Worm (Caenorhabditis elegans) whole organism, L3 larva: ENCODE data around the gene clec-76.

Experiments
- ZK546.5 ChIP-seq: sonication (generic microtip); optimal IDR thresholded peaks from 2 replicates; lab custom pipeline; 2017; ENCODE audit warnings: missing biosample characterization, missing genetic modification characterization
- elt-1 ChIP-seq: fragments of 150-350 bp; optimal IDR thresholded peaks from 2 replicates; lab custom pipeline; 2014; ENCODE audit warnings: missing biosample characterization, missing genetic modification characterization
- snpc-4 ChIP-seq: fragments of 150-350 bp; optimal IDR thresholded peaks from 2 replicates; lab custom pipeline; 2014; ENCODE audit warnings: missing biosample characterization, missing genetic modification characterization
- zag-1 ChIP-seq: fragments of 150-350 bp; optimal IDR thresholded peaks from 2 replicates; lab custom pipeline; 2014; ENCODE audit warnings: missing biosample characterization, missing genetic modification characterization

ce11 chrIV:3962584-3962983 is 2.5 kb upstream of the clec-76 start, which contains the start of gene Y46C8AM.1:
- no peak for TF ChIP-seq ZK546.5 (tag; lab: Kevin White, UChicago)
- no peak for TF ChIP-seq snpc-4
- no peak for TF ChIP-seq zag-1 (tag; lab: Kevin White, UChicago)
- TF ChIP-seq elt-1 (tag; lab: Kevin White, UChicago), result no peak
